Fruit fly (Drosophila melanogaster) whole organism, embryonic: Measurements from ENCODE around the gene CG9270.

ENCODE experiments used
- ATbp ChIP-seq: fragments of 200-800 bp; sonication (Bioruptor generic); optimal IDR thresholded peaks from 2 replicates; lab custom pipeline; 2017; ENCODE audit warnings: missing biosample characterization, mild to moderate bottlenecking, missing genetic modification characterization, missing genetic modification reagents
- CG10366 ChIP-seq: fragments of 200-800 bp; sonication (Bioruptor generic); IDR thresholded peaks from 2 replicates; pipeline ENCODE4 v1.3.6; 2022; ENCODE audit warnings: missing biosample characterization, missing genetic modification characterization
- CG10543 ChIP-seq: fragments of 200-800 bp; sonication (Bioruptor generic); optimal IDR thresholded peaks from 3 replicates; lab custom pipeline; 2017; ENCODE audit warnings: missing biosample characterization, mild to moderate bottlenecking, missing genetic modification characterization, moderate library complexity
- CG12071 ChIP-seq: fragments of 200-800 bp; sonication (Bioruptor generic); optimal IDR thresholded peaks from 3 replicates; lab custom pipeline; 2018; ENCODE audit warnings: missing biosample characterization, mild to moderate bottlenecking, missing genetic modification characterization
- CG12659 ChIP-seq: fragments of 200-800 bp; sonication (Bioruptor generic); optimal IDR thresholded peaks from 3 replicates; lab custom pipeline; 2017; ENCODE audit warnings: mild to moderate bottlenecking, missing biosample characterization, missing genetic modification reagents, missing genetic modification characterization
- CG13287 ChIP-seq: fragments of 200-800 bp; sonication (Bioruptor generic); IDR thresholded peaks from 2 replicates; pipeline ENCODE4 v1.3.6; 2022; ENCODE audit warnings: missing biosample characterization, missing genetic modification characterization; ENCODE audit not compliant: partially characterized antibody
- CG14014 ChIP-seq: fragments of 200-800 bp; sonication (Bioruptor generic); IDR thresholded peaks from 2 replicates; pipeline ENCODE4 v1.3.6; 2022; ENCODE audit warnings: missing biosample characterization, missing genetic modification characterization
- CG15269 ChIP-seq: fragments of 200-800 bp; sonication (Bioruptor generic); optimal IDR thresholded peaks from 2 replicates; lab custom pipeline; 2018; ENCODE audit warnings: missing biosample characterization, mild to moderate bottlenecking, missing genetic modification characterization, moderate library complexity
- CG15514 ChIP-seq: fragments of 200-800 bp; sonication (Bioruptor generic); optimal IDR thresholded peaks from 3 replicates; lab custom pipeline; 2017; ENCODE audit warnings: missing biosample characterization, missing genetic modification characterization, mild to moderate bottlenecking, moderate library complexity, missing genetic modification reagents
- CG1603 ChIP-seq: fragments of 200-800 bp; sonication (Bioruptor generic); optimal IDR thresholded peaks from 2 replicates; lab custom pipeline; 2019; ENCODE audit warnings: missing biosample characterization, mild to moderate bottlenecking, missing genetic modification characterization, moderate library complexity
- CG16779 ChIP-seq: fragments of 200-800 bp; sonication (Bioruptor generic); IDR thresholded peaks from 2 replicates; pipeline ENCODE4 v1.3.6; 2022; ENCODE audit warnings: missing biosample characterization, missing genetic modification characterization
- CG31224 ChIP-seq: fragments of 200-800 bp; sonication (Bioruptor generic); IDR thresholded peaks from 2 replicates; pipeline ENCODE4 v1.3.6; 2022; ENCODE audit warnings: missing biosample characterization, missing genetic modification characterization
- CG33213 ChIP-seq: fragments of 200-800 bp; sonication (Bioruptor generic); optimal IDR thresholded peaks from 3 replicates; lab custom pipeline; 2016; ENCODE audit warnings: missing biosample characterization, missing genetic modification characterization
- CG3407 ChIP-seq: fragments of 200-800 bp; sonication (Bioruptor generic); optimal IDR thresholded peaks from 2 replicates; lab custom pipeline; 2018; ENCODE audit warnings: missing biosample characterization, mild to moderate bottlenecking, missing genetic modification characterization
- CG3847 ChIP-seq: fragments of 200-800 bp; sonication (Bioruptor generic); IDR thresholded peaks from 2 replicates; pipeline ENCODE4 v1.3.6; 2022; ENCODE audit warnings: missing biosample characterization, missing genetic modification characterization
- CG4282 ChIP-seq: fragments of 200-800 bp; sonication (Bioruptor generic); optimal IDR thresholded peaks from 2 replicates; lab custom pipeline; 2016; ENCODE audit warnings: missing biosample characterization, missing genetic modification characterization
- CG5953 ChIP-seq: fragments of 200-800 bp; sonication (Bioruptor generic); IDR thresholded peaks from 2 replicates; pipeline ENCODE4 v1.3.6; 2022; ENCODE audit warnings: missing biosample characterization, missing genetic modification characterization
- CG8765 ChIP-seq: fragments of 200-800 bp; sonication (Bioruptor generic); IDR thresholded peaks from 2 replicates; pipeline ENCODE4 v1.3.6; 2022; ENCODE audit warnings: missing biosample characterization, missing genetic modification characterization
- CG9215 ChIP-seq: fragments of 200-800 bp; sonication (Bioruptor generic); IDR thresholded peaks from 2 replicates; pipeline ENCODE4 v1.3.6; 2022; ENCODE audit warnings: missing biosample characterization, missing genetic modification characterization
- CG9797 ChIP-seq: fragments of 200-800 bp; sonication (Bioruptor generic); optimal IDR thresholded peaks from 3 replicates; lab custom pipeline; 2018; ENCODE audit warnings: missing biosample characterization, mild to moderate bottlenecking, missing genetic modification characterization
- CG9932 ChIP-seq: fragments of 200-800 bp; sonication (Bioruptor generic); IDR thresholded peaks from 2 replicates; pipeline ENCODE4 v1.3.6; 2022; ENCODE audit warnings: missing biosample characterization, missing genetic modification characterization
- Ets65A ChIP-seq: fragments of 200-800 bp; sonication (Bioruptor generic); peaks from one replicate; lab custom pipeline; 2016; ENCODE audit warnings: missing biosample characterization, missing genetic modification characterization
- GATAe ChIP-seq: fragments of 200-800 bp; sonication (Bioruptor generic); conservative IDR thresholded peaks from 2 replicates; pipeline ENCODE4 v1.3.6; 2022; ENCODE audit warnings: missing biosample characterization, missing genetic modification characterization
- HHEX ChIP-seq: fragments of 200-800 bp; sonication (Bioruptor generic); optimal IDR thresholded peaks from 3 replicates; lab custom pipeline; 2017; ENCODE audit warnings: missing biosample characterization, mild to moderate bottlenecking, missing genetic modification characterization, missing genetic modification reagents
- HmgD ChIP-seq: fragments of 200-800 bp; sonication (Bioruptor generic); optimal IDR thresholded peaks from 3 replicates; lab custom pipeline; 2016; ENCODE audit warnings: missing biosample characterization, missing genetic modification characterization
- Mad ChIP-seq: fragments of 200-800 bp; sonication (Bioruptor generic); optimal IDR thresholded peaks from 2 replicates; lab custom pipeline; 2016; ENCODE audit warnings: missing biosample characterization, missing genetic modification characterization
- Meics ChIP-seq: fragments of 200-800 bp; sonication (Bioruptor generic); optimal IDR thresholded peaks from 2 replicates; lab custom pipeline; 2017; ENCODE audit warnings: missing biosample characterization, mild to moderate bottlenecking, missing genetic modification characterization
- PHDP ChIP-seq: fragments of 200-800 bp; sonication (Bioruptor generic); optimal IDR thresholded peaks from 3 replicates; lab custom pipeline; 2018; ENCODE audit warnings: missing biosample characterization, mild to moderate bottlenecking, missing genetic modification characterization, moderate library complexity
- Pdp1 ChIP-seq, 2 experiments: fragments of 200-800 bp; sonication (Bioruptor generic); optimal IDR thresholded peaks; 3 replicates each; lab custom pipeline; 2016; ENCODE audit warnings: missing biosample characterization in 2 of 2, missing genetic modification characterization in 2 of 2, mild to moderate bottlenecking in 1 of 2, moderate library complexity in 1 of 2
- Sox102F ChIP-seq: fragments of 200-800 bp; sonication (Bioruptor generic); optimal IDR thresholded peaks from 2 replicates; lab custom pipeline; 2018; ENCODE audit warnings: missing biosample characterization, mild to moderate bottlenecking, missing genetic modification characterization, moderate library complexity
- Tbp ChIP-seq: fragments of >200 bp; optimal IDR thresholded peaks from 2 replicates; lab custom pipeline; 2018; ENCODE audit warnings: missing biosample characterization, missing genetic modification characterization
- Vsx1 ChIP-seq: fragments of 200-800 bp; sonication (Bioruptor generic); optimal IDR thresholded peaks from 2 replicates; lab custom pipeline; 2017; ENCODE audit warnings: missing biosample characterization, mild to moderate bottlenecking, missing genetic modification characterization, missing genetic modification reagents
- Xrp1 ChIP-seq: fragments of 200-800 bp; sonication (Bioruptor generic); IDR thresholded peaks from 2 replicates; pipeline ENCODE4 v1.3.6; 2022; ENCODE audit warnings: missing biosample characterization, missing genetic modification characterization
- bigmax ChIP-seq: fragments of 200-800 bp; sonication (Bioruptor generic); optimal IDR thresholded peaks from 2 replicates; lab custom pipeline; 2018; ENCODE audit warnings: missing biosample characterization, mild to moderate bottlenecking, missing genetic modification characterization
- cato ChIP-seq: fragments of 200-800 bp; sonication (Bioruptor generic); optimal IDR thresholded peaks from 2 replicates; lab custom pipeline; 2016; ENCODE audit warnings: missing biosample characterization, missing genetic modification characterization, borderline replicate concordance
- caup ChIP-seq: fragments of 200-800 bp; sonication (Bioruptor generic); optimal IDR thresholded peaks from 3 replicates; lab custom pipeline; 2017; ENCODE audit warnings: missing biosample characterization, mild to moderate bottlenecking, missing genetic modification characterization, moderate library complexity; ENCODE audit not compliant: severe bottlenecking
- ci ChIP-seq: fragments of 200-800 bp; sonication (Bioruptor generic); IDR thresholded peaks from 3 replicates; pipeline ENCODE4 v1.3.6; 2022; ENCODE audit warnings: missing biosample characterization, missing genetic modification characterization
- da ChIP-seq: fragments of 200-800 bp; sonication (Bioruptor generic); optimal IDR thresholded peaks from 2 replicates; lab custom pipeline; 2016; ENCODE audit warnings: missing biosample characterization, missing genetic modification characterization
- dmrt99B ChIP-seq: fragments of 200-800 bp; sonication (Bioruptor generic); optimal IDR thresholded peaks from 2 replicates; lab custom pipeline; 2018; ENCODE audit warnings: missing biosample characterization, mild to moderate bottlenecking, missing genetic modification characterization, moderate library complexity
- ewg ChIP-seq: fragments of 200-800 bp; sonication (Bioruptor generic); optimal IDR thresholded peaks from 3 replicates; lab custom pipeline; 2017; ENCODE audit warnings: mild to moderate bottlenecking, missing biosample characterization, missing genetic modification reagents, missing genetic modification characterization
- fd3F ChIP-seq: fragments of 200-800 bp; sonication (Bioruptor generic); optimal IDR thresholded peaks from 2 replicates; lab custom pipeline; 2018; ENCODE audit warnings: missing biosample characterization, mild to moderate bottlenecking, missing genetic modification characterization, moderate library complexity
- nau ChIP-seq: fragments of 200-800 bp; sonication (Bioruptor generic); optimal IDR thresholded peaks from 3 replicates; lab custom pipeline; 2017; ENCODE audit warnings: missing biosample characterization, mild to moderate bottlenecking, missing genetic modification characterization, missing genetic modification reagents
- org-1 ChIP-seq: fragments of 200-800 bp; sonication (Bioruptor generic); optimal IDR thresholded peaks from 2 replicates; lab custom pipeline; 2017; ENCODE audit warnings: missing biosample characterization, missing genetic modification characterization
- otp ChIP-seq: fragments of 200-800 bp; sonication (Bioruptor generic); IDR thresholded peaks from 3 replicates; pipeline ENCODE4, ENCODE4 v1.3.6; 2022; ENCODE audit warnings: missing biosample characterization, missing genetic modification characterization
- p53 ChIP-seq: fragments of 200-800 bp; sonication (Bioruptor generic); optimal IDR thresholded peaks from 2 replicates; lab custom pipeline; 2016; ENCODE audit warnings: missing biosample characterization, missing genetic modification characterization
- pan ChIP-seq, 4 experiments: fragments of >200 bp in 3 of 4; fragments of 200-800 bp in 1 of 4; sonication (Bioruptor generic) in 1 of 4; optimal IDR thresholded peaks in 3 of 4; IDR thresholded peaks in 1 of 4; 2 replicates each; pipeline versions ENCODE4 v1.3.6 to Lab custom; 2017 to 2022; ENCODE audit warnings: missing biosample characterization in 2 of 4, missing genetic modification characterization in 2 of 4, mixed read lengths in 1 of 4
- sim ChIP-seq: fragments of 200-800 bp; sonication (Bioruptor generic); IDR thresholded peaks from 2 replicates; pipeline ENCODE4 v1.3.6; 2022; ENCODE audit warnings: missing biosample characterization, missing genetic modification characterization
- trh ChIP-seq: fragments of 200-800 bp; sonication (Bioruptor generic); optimal IDR thresholded peaks from 2 replicates; lab custom pipeline; 2016; ENCODE audit warnings: missing biosample characterization, missing genetic modification characterization
- twi ChIP-seq: fragments of 200-800 bp; optimal IDR thresholded peaks from 2 replicates; lab custom pipeline; 2019; ENCODE audit warnings: missing biosample characterization, mild to moderate bottlenecking, missing genetic modification characterization, moderate library complexity
- unpg ChIP-seq: fragments of 200-800 bp; sonication (Bioruptor generic); optimal IDR thresholded peaks from 3 replicates; lab custom pipeline; 2018; ENCODE audit warnings: missing biosample characterization, mild to moderate bottlenecking, missing genetic modification characterization, moderate library complexity

Gene CG9270

dm6 chr2L:20911374-20911773 is 22.5 kb downstream of the CG9270 start (continued):
- TF ChIP-seq nau (GFP tag; lab: Kevin White, UChicago) (peak; percentile 43), trh (GFP tag; lab: Kevin White, UChicago) (no peak), bigmax (GFP tag; lab: Kevin White, UChicago) (peak; percentile 31), CG1603 (tag; lab: Kevin White, UChicago) (peak; percentile 17), twi (no peak), CG31224 (peak; percentile 70), CG3407 (peak; percentile 27), Pdp1 (GFP tag; optimal IDR thresholded peaks at IDR 0.05; lab: Kevin White, UChicago) (peak in 1 of 2 experiments; percentile 80), CG9797 (GFP tag; lab: Kevin White, UChicago) (no peak), Ets65A (GFP tag; lab: Kevin White, UChicago) (peak; percentile 36), CG15514 (peak; percentile 44), sim (GFP tag; lab: Robert Waterston, UW) (no peak), pan (optimal IDR thresholded peaks at IDR 0.05; lab: Kevin White, UChicago) (no peak), pan (GFP tag; optimal IDR thresholded peaks at IDR 0.05 in 1 of 2, IDR thresholded peaks at IDR 0.05 in 1 of 2) (peak in 1 of 2 experiments; percentile 8), ci (peak; percentile 74), CG5953 (GFP tag; lab: Robert Waterston, UW) (no peak), CG15269 (peak; percentile 61), ewg (GFP tag; lab: Kevin White, UChicago) (peak; percentile 7), caup (GFP tag; lab: Kevin White, UChicago) (peak; percentile 24), org-1 (GFP tag; lab: Kevin White, UChicago) (peak; percentile 36), CG9215 (GFP tag; lab: Robert Waterston, UW) (no peak), CG14014 (GFP tag; lab: Robert Waterston, UW) (peak; percentile 19; the same call in 1 of the 2 replicates), CG9932 (GFP tag; lab: Robert Waterston, UW) (0 out of 2 replicates have a peak, but pooled peaks have one; percentile 18), otp (GFP tag; lab: Robert Waterston, UW) (0 out of 3 replicates have a peak, but pooled peaks have one; percentile 43), dmrt99B (tag; lab: Kevin White, UChicago) (peak; percentile 3), CG10366 (GFP tag; lab: Robert Waterston, UW) (no peak), Xrp1 (peak; percentile 33; the same call in 1 of the 2 replicates), ATbp (peak; percentile 82), Tbp (no peak), HHEX (peak; percentile 34), CG3847 (no peak), CG12659 (GFP tag; lab: Kevin White, UChicago) (peak; percentile 43), Vsx1 (peak; percentile 53), CG12071 (GFP tag; lab: Kevin White, UChicago) (peak; percentile 73), PHDP (tag; lab: Kevin White, UChicago) (peak; percentile 57), unpg (peak; percentile 35), Meics (peak; percentile 37), fd3F (GFP tag; lab: Kevin White, UChicago) (peak; percentile 53), CG13287 (GFP tag; lab: Robert Waterston, UW) (no peak), Sox102F (GFP tag; lab: Kevin White, UChicago) (peak; percentile 46), Mad (GFP tag; lab: Kevin White, UChicago) (no peak), p53 (GFP tag; lab: Kevin White, UChicago) (no peak), CG33213 (GFP tag; lab: Kevin White, UChicago) (peak; percentile 33), GATAe (GFP tag; lab: Robert Waterston, UW) (no peak), CG10543 (GFP tag; lab: Kevin White, UChicago) (peak; percentile 54), CG8765 (GFP tag; lab: Robert Waterston, UW) (no peak), CG4282 (GFP tag; lab: Kevin White, UChicago) (no peak), CG16779 (GFP tag; lab: Robert Waterston, UW) (no peak), da (GFP tag; lab: Kevin White, UChicago) (no peak), HmgD (no peak), cato (no peak)
